Fruit fly (Drosophila melanogaster) whole organism, adult: Measurements from ENCODE around the gene galene.
"Not testable (repeated sequence)": the region's sequence is repeated elsewhere in the genome, so short reads cannot be mapped to it uniquely, and the experiment has no call there.

ENCODE experiments used
- CG12768 ChIP-seq: fragments of 200-800 bp; sonication (Bioruptor generic); optimal IDR thresholded peaks from 2 replicates; lab custom pipeline; 2017; ENCODE audit warnings: missing biosample characterization, missing genetic modification characterization, mild to moderate bottlenecking, moderate library complexity, missing genetic modification reagents
- CG1620 ChIP-seq: fragments of 200-800 bp; sonication (Bioruptor generic); optimal IDR thresholded peaks from 2 replicates; lab custom pipeline; 2016; ENCODE audit warnings: missing biosample characterization, missing genetic modification characterization
- CG33017 ChIP-seq: fragments of 200-800 bp; sonication (Bioruptor generic); optimal IDR thresholded peaks from 2 replicates; lab custom pipeline; 2018; ENCODE audit warnings: missing biosample characterization, mild to moderate bottlenecking, missing genetic modification characterization, moderate library complexity
- CG7101 ChIP-seq: fragments of 200-800 bp; sonication (Bioruptor generic); optimal IDR thresholded peaks from 2 replicates; lab custom pipeline; 2018; ENCODE audit warnings: missing biosample characterization, mild to moderate bottlenecking, missing genetic modification characterization, moderate library complexity
- Clk ChIP-seq: fragments of 200-800 bp; sonication (Bioruptor generic); optimal IDR thresholded peaks from 2 replicates; lab custom pipeline; 2017; ENCODE audit warnings: missing biosample characterization, missing genetic modification characterization
- Crg-1 ChIP-seq: fragments of 200-800 bp; sonication (Bioruptor generic); optimal IDR thresholded peaks from 2 replicates; lab custom pipeline; 2016; ENCODE audit warnings: missing biosample characterization, missing genetic modification characterization
- Mnt ChIP-seq: fragments of 200-800 bp; sonication (Bioruptor generic); optimal IDR thresholded peaks from 2 replicates; lab custom pipeline; 2016; ENCODE audit warnings: missing biosample characterization, mild to moderate bottlenecking, missing genetic modification characterization
- bab1 ChIP-seq: fragments of 200-800 bp; sonication (Bioruptor generic); optimal IDR thresholded peaks from 3 replicates; lab custom pipeline; 2019; ENCODE audit warnings: missing biosample characterization, mild to moderate bottlenecking, missing genetic modification characterization, moderate library complexity
- cic ChIP-seq: fragments of 200-800 bp; sonication (Bioruptor generic); optimal IDR thresholded peaks from 2 replicates; lab custom pipeline; 2017; ENCODE audit warnings: missing biosample characterization, mild to moderate bottlenecking, missing genetic modification characterization, moderate library complexity
- kay ChIP-seq: fragments of 200-800 bp; sonication (Bioruptor generic); peaks from one replicate; lab custom pipeline; 2016; ENCODE audit warnings: missing biosample characterization, missing genetic modification characterization, borderline replicate concordance
- pad ChIP-seq: fragments of 200-800 bp; sonication (Bioruptor generic); optimal IDR thresholded peaks from 3 replicates; lab custom pipeline; 2017; ENCODE audit warnings: missing biosample characterization, missing genetic modification characterization, mild to moderate bottlenecking, moderate library complexity, missing genetic modification reagents
- toe ChIP-seq: fragments of 200-800 bp; sonication (Bioruptor generic); optimal IDR thresholded peaks from 2 replicates; lab custom pipeline; 2016; ENCODE audit warnings: missing biosample characterization, missing genetic modification characterization

DNA sequence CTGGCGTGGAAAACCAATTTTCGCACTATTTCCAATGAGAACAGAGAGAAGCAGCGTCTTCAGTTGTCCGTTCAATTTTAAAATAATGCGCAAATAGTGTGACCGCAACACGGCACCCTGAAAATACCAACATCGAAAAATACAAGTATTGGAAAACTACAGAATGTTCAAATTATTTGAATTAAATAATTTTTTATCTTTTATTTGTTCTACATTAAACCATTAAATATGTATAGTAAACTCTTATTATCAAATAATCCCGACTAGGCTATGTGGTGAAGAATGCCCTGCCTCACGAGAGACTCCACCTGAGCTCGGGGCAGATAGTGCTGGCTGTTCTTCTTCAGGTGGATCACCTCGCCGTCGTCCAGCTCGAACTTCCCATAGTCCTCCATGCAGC is 10.3 kb downstream of the galene start, which contains the start of gene Klp61F:
- TF ChIP-seq Mnt (GFP tag; lab: Kevin White, UChicago); CG12768 (GFP tag; lab: Kevin White, UChicago); bab1; Clk (GFP tag; lab: Kevin White, UChicago); kay; CG7101 (tag; lab: Kevin White, UChicago); CG1620 (GFP tag; lab: Kevin White, UChicago); pad; Crg-1 (GFP tag; lab: Kevin White, UChicago); cic; toe; CG33017 (tag; lab: Kevin White, UChicago): not testable (repeated sequence)
